Worm (Caenorhabditis elegans) whole organism, young adult: ENCODE results near the gene C17H12.37.

Experiments used
- B0019.2 ChIP-seq: fragments of 200-800 bp; sonication (Bioruptor generic); conservative IDR thresholded peaks from 2 replicates; pipeline ENCODE4 v1.3.6; 2022; ENCODE audit warnings: missing genetic modification reagents, missing genetic modification characterization, missing compliant biosample characterization
- B0035.1 ChIP-seq: sonication (generic microtip); optimal IDR thresholded peaks from 2 replicates; lab custom pipeline; 2016; ENCODE audit warnings: missing genetic modification characterization, mild to moderate bottlenecking, missing compliant biosample characterization, missing genotype, missing genetic modification reagents
- B0336.3 ChIP-seq: fragments of 200-800 bp; sonication (Bioruptor generic); IDR thresholded peaks from 2 replicates; pipeline ENCODE4 v1.3.6; 2022; ENCODE audit warnings: missing genetic modification characterization, missing compliant biosample characterization
- D2030.7 ChIP-seq: fragments of 200-800 bp; sonication (Bioruptor generic); IDR thresholded peaks from 2 replicates; pipeline ENCODE4 v1.3.6; 2022; ENCODE audit warnings: missing genetic modification reagents, missing genetic modification characterization, missing compliant biosample characterization
- F10E7.11 ChIP-seq: sonication (generic microtip); optimal IDR thresholded peaks from 2 replicates; lab custom pipeline; 2017; ENCODE audit warnings: mild to moderate bottlenecking, missing genetic modification characterization, moderate library complexity, missing compliant biosample characterization
- F37B4.10 ChIP-seq: fragments of 200-800 bp; sonication (Bioruptor generic); IDR thresholded peaks from 2 replicates; pipeline ENCODE4 v1.3.6; 2022; ENCODE audit warnings: missing genetic modification characterization, missing compliant biosample characterization
- F55B11.4 ChIP-seq: sonication (generic microtip); optimal IDR thresholded peaks from 2 replicates; lab custom pipeline; 2016; ENCODE audit warnings: missing compliant biosample characterization, missing genetic modification characterization, borderline replicate concordance; ENCODE audit not compliant: insufficient read depth
- K11D2.4 ChIP-seq: fragments of 200-800 bp; sonication (Bioruptor generic); IDR thresholded peaks from 2 replicates; pipeline ENCODE4 v1.3.6; 2022; ENCODE audit warnings: missing genetic modification reagents, missing genetic modification characterization, missing compliant biosample characterization
- T07F8.4 ChIP-seq: sonication (generic microtip); optimal IDR thresholded peaks from 2 replicates; lab custom pipeline; 2016; ENCODE audit warnings: mild to moderate bottlenecking, missing genetic modification characterization, moderate library complexity, missing compliant biosample characterization
- T26A5.8 ChIP-seq: sonication (generic microtip); optimal IDR thresholded peaks from 2 replicates; lab custom pipeline; 2016; ENCODE audit warnings: missing genetic modification characterization, missing compliant biosample characterization
- Y53G8AR.9 ChIP-seq: fragments of 200-800 bp; sonication (Bioruptor generic); conservative IDR thresholded peaks from 2 replicates; pipeline ENCODE4 v1.3.6; 2022; ENCODE audit warnings: missing genetic modification reagents, missing genetic modification characterization, missing compliant biosample characterization
- Y79H2A.3 ChIP-seq: fragments of 200-800 bp; sonication (Bioruptor generic); conservative IDR thresholded peaks from 2 replicates; pipeline ENCODE4 v1.3.6; 2022; ENCODE audit warnings: missing genetic modification reagents, missing genetic modification characterization, missing compliant biosample characterization
- ZK185.1 ChIP-seq: sonication (generic microtip); optimal IDR thresholded peaks from 2 replicates; lab custom pipeline; 2016; ENCODE audit warnings: mild to moderate bottlenecking, missing genetic modification characterization, missing compliant biosample characterization; ENCODE audit not compliant: poor library complexity, severe bottlenecking
- ama-1 ChIP-seq, 3 experiments: fragments of 150-350 bp in 1 of 3; sonication (generic microtip) in 2 of 3; optimal IDR thresholded peaks; 2 replicates each; lab custom pipeline; 2014 to 2018; ENCODE audit warnings: missing biosample characterization in 2 of 3, missing genetic modification characterization in 2 of 3, missing genetic modification reagents in 2 of 3
- aptf-2 ChIP-seq: fragments of 200-800 bp; sonication (Bioruptor generic); conservative IDR thresholded peaks from 2 replicates; pipeline ENCODE4 v1.3.6; 2022; ENCODE audit warnings: missing genetic modification reagents, missing genetic modification characterization, missing compliant biosample characterization
- aptf-3 ChIP-seq: fragments of 200-800 bp; sonication (Bioruptor generic); IDR thresholded peaks from 2 replicates; pipeline ENCODE4 v1.3.6; 2022; ENCODE audit warnings: missing genetic modification characterization, missing compliant biosample characterization
- athp-1 ChIP-seq: sonication (generic microtip); optimal IDR thresholded peaks from 2 replicates; lab custom pipeline; 2017; ENCODE audit warnings: mild to moderate bottlenecking, missing genetic modification characterization, missing compliant biosample characterization
- attf-5 ChIP-seq: fragments of 200-800 bp; sonication (Bioruptor generic); optimal IDR thresholded peaks from 2 replicates; lab custom pipeline; 2018; ENCODE audit warnings: mild to moderate bottlenecking, missing genetic modification characterization, missing compliant biosample characterization
- bed-1 ChIP-seq: fragments of 200-800 bp; sonication (Bioruptor generic); IDR thresholded peaks from 2 replicates; pipeline ENCODE4 v1.3.6; 2022; ENCODE audit warnings: missing genetic modification reagents, missing genetic modification characterization, missing compliant biosample characterization
- cebp-1 ChIP-seq, 2 experiments: fragments of 200-800 bp in 1 of 2; sonication (Bioruptor generic) in 1 of 2; sonication (generic microtip) in 1 of 2; IDR thresholded peaks in 1 of 2; optimal IDR thresholded peaks in 1 of 2; 2 replicates each; pipeline versions ENCODE4 v1.3.6 to Lab custom; 2017 to 2022; ENCODE audit warnings: missing compliant biosample characterization in 2 of 2, missing genetic modification characterization in 2 of 2, mild to moderate bottlenecking in 1 of 2, missing genetic modification reagents in 1 of 2, moderate library complexity in 1 of 2
- ceh-100 ChIP-seq: fragments of 200-800 bp; sonication (Bioruptor generic); IDR thresholded peaks from 2 replicates; pipeline ENCODE4 v1.3.6; 2022; ENCODE audit warnings: missing genetic modification reagents, missing genetic modification characterization, missing compliant biosample characterization
- die-1 ChIP-seq: sonication (generic microtip); optimal IDR thresholded peaks from 2 replicates; lab custom pipeline; 2016; ENCODE audit warnings: missing genotype, mild to moderate bottlenecking, missing genetic modification characterization, missing compliant biosample characterization
- dox-1 ChIP-seq: fragments of 200-800 bp; sonication (Bioruptor generic); IDR thresholded peaks from 2 replicates; pipeline ENCODE4 v1.3.6; 2022; ENCODE audit warnings: missing genetic modification reagents, missing genetic modification characterization, missing compliant biosample characterization
- dpff-1 ChIP-seq: sonication (generic microtip); optimal IDR thresholded peaks from 2 replicates; lab custom pipeline; 2017; ENCODE audit warnings: mild to moderate bottlenecking, missing genetic modification characterization, missing compliant biosample characterization
- egl-18 ChIP-seq: fragments of 200-800 bp; sonication (Bioruptor generic); IDR thresholded peaks from 2 replicates; pipeline ENCODE4 v1.3.6; 2022; ENCODE audit warnings: missing genetic modification reagents, missing genetic modification characterization, missing compliant biosample characterization
- gei-17 ChIP-seq: fragments of 200-800 bp; sonication (Bioruptor generic); optimal IDR thresholded peaks from 2 replicates; lab custom pipeline; 2018; ENCODE audit warnings: mild to moderate bottlenecking, missing genetic modification characterization, missing compliant biosample characterization
- hlh-12 ChIP-seq: sonication (generic microtip); optimal IDR thresholded peaks from 2 replicates; lab custom pipeline; 2016; ENCODE audit warnings: missing genetic modification characterization, missing compliant biosample characterization
- hlh-26 ChIP-seq: fragments of 200-800 bp; sonication (Bioruptor generic); conservative IDR thresholded peaks from 2 replicates; pipeline ENCODE4 v1.3.6; 2022; ENCODE audit warnings: missing genetic modification reagents, missing genetic modification characterization, missing compliant biosample characterization
- hsf-1 ChIP-seq: fragments of 200-800 bp; sonication (Bioruptor generic); IDR thresholded peaks from 2 replicates; pipeline ENCODE4 v1.3.6; 2022; ENCODE audit warnings: missing genetic modification reagents, missing genetic modification characterization, missing compliant biosample characterization
- lag-1 ChIP-seq: fragments of 200-800 bp; sonication (Bioruptor generic); IDR thresholded peaks from 2 replicates; pipeline ENCODE4 v1.3.6; 2022; ENCODE audit warnings: missing genetic modification reagents, missing genetic modification characterization, missing compliant biosample characterization
- lsl-1 ChIP-seq: fragments of 200-800 bp; sonication (Bioruptor generic); optimal IDR thresholded peaks from 2 replicates; lab custom pipeline; 2018; ENCODE audit warnings: mild to moderate bottlenecking, missing genetic modification characterization, moderate library complexity, missing compliant biosample characterization
- lsy-27 ChIP-seq: sonication (generic microtip); optimal IDR thresholded peaks from 2 replicates; lab custom pipeline; 2017; ENCODE audit warnings: missing genetic modification characterization, mild to moderate bottlenecking, missing compliant biosample characterization, antibody characterized with exemption, missing genotype, borderline replicate concordance; ENCODE audit not compliant: insufficient read depth
- madf-10 ChIP-seq: sonication (generic microtip); optimal IDR thresholded peaks from 2 replicates; lab custom pipeline; 2016; ENCODE audit warnings: mild to moderate bottlenecking, missing genetic modification characterization, missing compliant biosample characterization
- nhr-120 ChIP-seq: fragments of 200-800 bp; sonication (Bioruptor generic); IDR thresholded peaks from 2 replicates; pipeline ENCODE4 v1.3.6; 2022; ENCODE audit warnings: missing genetic modification characterization, missing compliant biosample characterization
- pbrm-1 ChIP-seq: fragments of 200-800 bp; sonication (Bioruptor generic); IDR thresholded peaks from 2 replicates; pipeline ENCODE4 v1.3.6; 2022; ENCODE audit warnings: missing genetic modification reagents, missing genetic modification characterization, missing compliant biosample characterization
- pha-4 ChIP-seq: fragments of 150-350 bp; sonication (generic microtip); optimal IDR thresholded peaks from 2 replicates; lab custom pipeline; 2014; ENCODE audit warnings: missing biosample characterization, missing genetic modification reagents, missing genetic modification characterization
- sdz-38 ChIP-seq: sonication (generic microtip); optimal IDR thresholded peaks from 2 replicates; lab custom pipeline; 2016; ENCODE audit warnings: missing genotype, missing genetic modification characterization, missing compliant biosample characterization
- sea-2 ChIP-seq: fragments of 200-800 bp; sonication (Bioruptor generic); IDR thresholded peaks from 2 replicates; pipeline ENCODE4 v1.3.6; 2022; ENCODE audit warnings: missing genetic modification characterization, missing compliant biosample characterization
- snpc-1.3 ChIP-seq: sonication (generic microtip); optimal IDR thresholded peaks from 2 replicates; lab custom pipeline; 2017; ENCODE audit warnings: missing genetic modification characterization, mild to moderate bottlenecking, missing compliant biosample characterization, antibody characterized with exemption, moderate library complexity, missing genotype, missing genetic modification reagents; ENCODE audit not compliant: insufficient read depth
- snpc-3.4 ChIP-seq: sonication (generic microtip); optimal IDR thresholded peaks from 2 replicates; lab custom pipeline; 2017; ENCODE audit warnings: missing genetic modification characterization, mild to moderate bottlenecking, missing compliant biosample characterization, antibody characterized with exemption, moderate library complexity, missing genotype, missing genetic modification reagents
- somi-1 ChIP-seq: fragments of 200-800 bp; sonication (Bioruptor generic); optimal IDR thresholded peaks from 2 replicates; lab custom pipeline; 2018; ENCODE audit warnings: mild to moderate bottlenecking, missing genetic modification characterization, missing compliant biosample characterization
- sptf-2 ChIP-seq: fragments of 200-800 bp; sonication (Bioruptor generic); optimal IDR thresholded peaks from 2 replicates; lab custom pipeline; 2018; ENCODE audit warnings: mild to moderate bottlenecking, missing genetic modification characterization, missing compliant biosample characterization
- tlf-1 ChIP-seq: fragments of 200-800 bp; sonication (Bioruptor generic); optimal IDR thresholded peaks from 2 replicates; lab custom pipeline; 2018; ENCODE audit warnings: mild to moderate bottlenecking, missing genetic modification characterization, missing compliant biosample characterization
- unc-130 ChIP-seq: sonication (generic microtip); optimal IDR thresholded peaks from 2 replicates; lab custom pipeline; 2016; ENCODE audit warnings: missing genetic modification reagents, missing genetic modification characterization, missing compliant biosample characterization
- ztf-18 ChIP-seq: sonication (generic microtip); optimal IDR thresholded peaks from 2 replicates; lab custom pipeline; 2016; ENCODE audit warnings: missing genotype, mild to moderate bottlenecking, missing genetic modification characterization, missing compliant biosample characterization

Gene C17H12.37

ce11 chrIV:6792380-6793309, 12.3 kb upstream of the C17H12.37 start (continued):
- TF ChIP-seq athp-1 (no peak), F55B11.4 (no peak), K11D2.4 (GFP tag; lab: Robert Waterston, UW) (no peak), cebp-1 (GFP tag; IDR thresholded peaks at IDR 0.05; lab: Robert Waterston, UW) (no peak), cebp-1 (tag; optimal IDR thresholded peaks at IDR 0.05; lab: Kevin White, UChicago) (peak; percentile 5), hsf-1 (0 out of 2 replicates have a peak, but pooled peaks have one; percentile 34), somi-1 (GFP tag; lab: Kevin White, UChicago) (no peak), snpc-1.3 (tag; lab: Kevin White, UChicago) (no peak), attf-5 (GFP tag; lab: Kevin White, UChicago) (no peak), snpc-3.4 (tag; lab: Kevin White, UChicago) (peak; percentile 75), Y79H2A.3 (no peak), pbrm-1 (GFP tag; lab: Robert Waterston, UW) (0 out of 2 replicates have a peak, but pooled peaks have one; percentile 46), F37B4.10 (GFP tag; lab: Robert Waterston, UW) (no peak), hlh-12 (tag; lab: Kevin White, UChicago) (no peak), B0019.2 (GFP tag; lab: Robert Waterston, UW) (no peak), unc-130 (no peak), ama-1 (optimal IDR thresholded peaks at IDR 0.05; lab: Kevin White, UChicago) (no peak), ama-1 (GFP tag; optimal IDR thresholded peaks at IDR 0.05; lab: Kevin White, UChicago) (no peak), B0035.1 (peak; percentile 44), pha-4 (tag; lab: Kevin White, UChicago) (no peak), T26A5.8 (no peak), nhr-120 (GFP tag; lab: Robert Waterston, UW) (no peak), D2030.7 (GFP tag; lab: Robert Waterston, UW) (no peak), egl-18 (GFP tag; lab: Robert Waterston, UW) (no peak), B0336.3 (GFP tag; lab: Robert Waterston, UW) (0 out of 2 replicates have a peak, but pooled peaks have one; percentile 12), madf-10 (tag; lab: Kevin White, UChicago) (no peak), hlh-26 (GFP tag; lab: Robert Waterston, UW) (no peak), aptf-2 (GFP tag; lab: Robert Waterston, UW) (no peak), die-1 (tag; lab: Kevin White, UChicago) (no peak), lag-1 (GFP tag; lab: Robert Waterston, UW) (no peak), lsl-1 (GFP tag; lab: Kevin White, UChicago) (peak; percentile 50), gei-17 (GFP tag; lab: Kevin White, UChicago) (no peak), lsy-27 (tag; lab: Kevin White, UChicago) (no peak), sdz-38 (tag; lab: Kevin White, UChicago) (no peak), tlf-1 (no peak), dpff-1 (tag; lab: Kevin White, UChicago) (no peak), bed-1 (GFP tag; lab: Robert Waterston, UW) (no peak), sptf-2 (GFP tag; lab: Kevin White, UChicago) (no peak), Y53G8AR.9 (GFP tag; lab: Robert Waterston, UW) (peak; percentile 62), ceh-100 (GFP tag; lab: Robert Waterston, UW) (no peak), ztf-18 (tag; lab: Kevin White, UChicago) (no peak), sea-2 (GFP tag; lab: Robert Waterston, UW) (no peak), T07F8.4 (tag; lab: Kevin White, UChicago) (no peak), aptf-3 (GFP tag; lab: Robert Waterston, UW) (no peak), F10E7.11 (tag; lab: Kevin White, UChicago) (no peak), dox-1 (GFP tag; lab: Robert Waterston, UW) (0 out of 2 replicates have a peak, but pooled peaks have one; percentile 30), ZK185.1 (peak; percentile 50)
